Worm (Caenorhabditis elegans) whole organism, L4/young adult: Measurements from ENCODE around the gene rpl-42.

Source experiments
- W03F9.2 ChIP-seq: fragments of 150-350 bp; optimal IDR thresholded peaks from 2 replicates; lab custom pipeline; 2014; ENCODE audit warnings: missing biosample characterization, missing genetic modification characterization
- dao-5 ChIP-seq: sonication (generic microtip); optimal IDR thresholded peaks from 2 replicates; lab custom pipeline; 2016; ENCODE audit warnings: missing genotype, missing genetic modification characterization, moderate library complexity, missing compliant biosample characterization
- him-1 ChIP-seq: sonication (generic microtip); optimal IDR thresholded peaks from 2 replicates; lab custom pipeline; 2016; ENCODE audit warnings: missing genotype, missing genetic modification reagents, missing genetic modification characterization, missing compliant biosample characterization

Gene rpl-42

ce11 chrII:11092413-11092812, at the start of gene rpl-42:
rpl-42 (plus strand) TSS chrII:11092713.
- no peak for TF ChIP-seq dao-5 (tag; lab: Kevin White, UChicago)

ce11 chrII:11042878-11043331, 49.6 kb upstream of the rpl-42 start:
- TF ChIP-seq him-1 (tag; lab: Kevin White, UChicago) (peak; percentile 68), W03F9.2 (no peak)

- TF ChIP-seq W03F9.2: no peak
- no peak for TF ChIP-seq dao-5 (tag; lab: Kevin White, UChicago)
- TF ChIP-seq him-1 (tag; lab: Kevin White, UChicago): no peak
Measured at ce11 chrII:11043546-11044192, 48.8 kb upstream of the rpl-42 start.

ce11 chrII:11044193-11044568, 48.3 kb upstream of the rpl-42 start:
- no peak for TF ChIP-seq him-1 (tag; lab: Kevin White, UChicago)
- TF ChIP-seq W03F9.2: no peak
- TF ChIP-seq dao-5 (tag; lab: Kevin White, UChicago): no peak

ce11 chrII:11045872-11046271, 46.6 kb upstream of the rpl-42 start, which contains the start of gene col-83:
col-83 (minus strand) TSS chrII:11045972.
- TF ChIP-seq W03F9.2 (no peak), him-1 (tag; lab: Kevin White, UChicago) (no peak), dao-5 (tag; lab: Kevin White, UChicago) (no peak)

ce11 chrII:11048930-11049329, 43.6 kb upstream of the rpl-42 start, which contains the start of gene F33A8.4:
F33A8.4 (minus strand) TSS chrII:11049030.
- TF ChIP-seq dao-5 (tag; lab: Kevin White, UChicago) (no peak), him-1 (tag; lab: Kevin White, UChicago) (no peak), W03F9.2 (no peak)

ce11 chrII:11049876-11050275, 42.6 kb upstream of the rpl-42 start, which contains the start of the genes sdhd-1 and ilkp-1:
sdhd-1 (minus strand) TSS chrII:11049913.
ilkp-1 (plus strand) TSS chrII:11050255.
- TF ChIP-seq W03F9.2 (no peak), dao-5 (tag; lab: Kevin White, UChicago) (no peak), him-1 (tag; lab: Kevin White, UChicago) (no peak)

ce11 chrII:11050678-11051077, 41.8 kb upstream of the rpl-42 start:
- TF ChIP-seq W03F9.2: peak; percentile 55
- TF ChIP-seq him-1 (tag; lab: Kevin White, UChicago): no peak

ce11 chrII:11052526-11052925, 40.0 kb upstream of the rpl-42 start:
- TF ChIP-seq W03F9.2: no peak

ce11 chrII:11055223-11055622, 37.3 kb upstream of the rpl-42 start, which contains the start of gene F45E10.2:
F45E10.2 (minus strand) TSS chrII:11055323.
- TF ChIP-seq W03F9.2 (no peak), him-1 (tag; lab: Kevin White, UChicago) (no peak), dao-5 (tag; lab: Kevin White, UChicago) (no peak)

- TF ChIP-seq dao-5 (tag; lab: Kevin White, UChicago) (no peak), W03F9.2 (no peak)
Measured at ce11 chrII:11057256-11057655, 35.3 kb upstream of the rpl-42 start.

ce11 chrII:11064191-11064695, 28.3 kb upstream of the rpl-42 start:
- no peak for TF ChIP-seq W03F9.2
- TF ChIP-seq dao-5 (tag; lab: Kevin White, UChicago): no peak
- TF ChIP-seq him-1 (tag; lab: Kevin White, UChicago): no peak

ce11 chrII:11072565-11072964, 19.9 kb upstream of the rpl-42 start:
- TF ChIP-seq dao-5 (tag; lab: Kevin White, UChicago) (no peak), him-1 (tag; lab: Kevin White, UChicago) (no peak), W03F9.2 (no peak)

ce11 chrII:11076550-11076949, 16.0 kb upstream of the rpl-42 start:
- TF ChIP-seq dao-5 (tag; lab: Kevin White, UChicago) (no peak), him-1 (tag; lab: Kevin White, UChicago) (no peak), W03F9.2 (no peak)

ce11 chrII:11086770-11087169, 5.7 kb upstream of the rpl-42 start:
- TF ChIP-seq him-1 (tag; lab: Kevin White, UChicago) (no peak), W03F9.2 (no peak), dao-5 (tag; lab: Kevin White, UChicago) (no peak)
